Fruit fly (Drosophila melanogaster): Measurements from ENCODE around the gene CG32579.

The CG32579 gene

dm6 chrX:16288492-16288964 is 34.6 kb upstream of the CG32579 start, which contains the start of the genes CG32576 and caz (continued):
- TF ChIP-seq zfh1 (GFP tag; IDR thresholded peaks at IDR 0.05) (no peak), CG8290 (GFP tag; optimal IDR thresholded peaks at IDR 0.05) (no peak), CG8290 (tag; optimal IDR thresholded peaks at IDR 0.05) (peak in 1 of 2 experiments; percentile 33), Lhr (GFP tag; optimal IDR thresholded peaks at IDR 0.05) (peak; percentile 9), wdn (GFP tag; IDR thresholded peaks at IDR 0.05) (no peak), Adf1 (GFP tag; IDR thresholded peaks at IDR 0.05) (no peak), tin (GFP tag; optimal IDR thresholded peaks at IDR 0.05) (peak; percentile 22), Ssrp (tag; optimal IDR thresholded peaks at IDR 0.05) (no peak), hth (optimal IDR thresholded peaks at IDR 0.05) (no peak), CG7271 (tag; optimal IDR thresholded peaks at IDR 0.05) (no peak), fd102C (GFP tag; optimal IDR thresholded peaks at IDR 0.05) (no peak), CG11696 (GFP tag; IDR thresholded peaks at IDR 0.05) (no peak), Usf (GFP tag; optimal IDR thresholded peaks at IDR 0.05) (no peak), HmgZ (tag; optimal IDR thresholded peaks at IDR 0.05) (peak; percentile 13), CG3407 (GFP tag; optimal IDR thresholded peaks at IDR 0.05) (no peak), Poxn (GFP tag; IDR thresholded peaks at IDR 0.05) (no peak), E2f1 (GFP tag; IDR thresholded peaks at IDR 0.05) (no peak), corto (GFP tag; optimal IDR thresholded peaks at IDR 0.05) (no peak), ftz-f1 (GFP tag; optimal IDR thresholded peaks at IDR 0.05) (no peak), lilli (GFP tag; optimal IDR thresholded peaks at IDR 0.05) (peak; percentile 40), CG10565 (GFP tag; optimal IDR thresholded peaks at IDR 0.05) (no peak), CG14710 (tag; optimal IDR thresholded peaks at IDR 0.05) (peak; percentile 81), Vsx1 (GFP tag; optimal IDR thresholded peaks at IDR 0.05) (no peak), jumu (GFP tag; optimal IDR thresholded peaks at IDR 0.05) (no peak), kah (GFP tag; optimal IDR thresholded peaks at IDR 0.05) (no peak), Six4 (GFP tag; optimal IDR thresholded peaks at IDR 0.05) (no peak), CG6854 (GFP tag; optimal IDR thresholded peaks at IDR 0.05) (no peak), trh (GFP tag; optimal IDR thresholded peaks at IDR 0.05) (no peak), CG3065 (GFP tag; optimal IDR thresholded peaks at IDR 0.05) (no peak), fd3F (GFP tag; optimal IDR thresholded peaks at IDR 0.05) (peak; percentile 13), CG4707 (GFP tag; optimal IDR thresholded peaks at IDR 0.05) (no peak), maf-S (GFP tag; optimal IDR thresholded peaks at IDR 0.05) (no peak), CG34376 (GFP tag; optimal IDR thresholded peaks at IDR 0.05) (peak; percentile 16), grn (GFP tag; optimal IDR thresholded peaks at IDR 0.05) (no peak), peb (GFP tag; IDR thresholded peaks at IDR 0.05) (no peak), Dp (GFP tag; optimal IDR thresholded peaks at IDR 0.05) (peak; percentile 50), Fer3 (tag; optimal IDR thresholded peaks at IDR 0.05) (no peak), zfh2 (GFP tag; optimal IDR thresholded peaks at IDR 0.05) (peak; percentile 12), ara (GFP tag; IDR thresholded peaks at IDR 0.05) (no peak), CG16863 (GFP tag; optimal IDR thresholded peaks at IDR 0.05) (no peak), NFAT (GFP tag; IDR thresholded peaks at IDR 0.05) (no peak), CG13424 (tag; optimal IDR thresholded peaks at IDR 0.05) (peak; percentile 59), Hr51 (GFP tag; optimal IDR thresholded peaks at IDR 0.05) (peak in 1 of 2 experiments; percentile 19), CG6791 (GFP tag; IDR thresholded peaks at IDR 0.05; ENCODE audit: partially characterized antibody) (no peak), GATAe (GFP tag; conservative IDR thresholded peaks at IDR 0.05) (no peak), CG11247 (GFP tag; IDR thresholded peaks at IDR 0.05) (no peak), CG8478 (optimal IDR thresholded peaks at IDR 0.05) (no peak), aop (GFP tag; IDR thresholded peaks at IDR 0.05) (no peak), CG1024 (GFP tag; IDR thresholded peaks at IDR 0.05) (no peak), hkb (optimal IDR thresholded peaks at IDR 0.05) (no peak), hkb (GFP tag; IDR thresholded peaks at IDR 0.05) (no peak; the same call in 1 of the 2 replicates), Pdp1 (GFP tag; optimal IDR thresholded peaks at IDR 0.05) (peak in 1 of 2 experiments; percentile 12), jing (GFP tag; optimal IDR thresholded peaks at IDR 0.05) (no peak)
